Worm (Caenorhabditis elegans): Measurements from ENCODE around the gene klp-17.

The klp-17 gene

ce11 chrII:11417999-11418398, 49.4 kb downstream of the klp-17 start, which contains the start of gene C05D12.2:
Gene C05D12.2, plus strand, starts transcription at chrII:11418299.
- TF ChIP-seq fkh-6 (tag; optimal IDR thresholded peaks at IDR 0.05) (no peak), ceh-45 (GFP tag; IDR thresholded peaks at IDR 0.05) (no peak), gmeb-2 (tag; optimal IDR thresholded peaks at IDR 0.05) (no peak)

Data from whole organism, late embryonic.